Fruit fly (Drosophila melanogaster): ENCODE measurements around the gene Bin1.

DNA sequence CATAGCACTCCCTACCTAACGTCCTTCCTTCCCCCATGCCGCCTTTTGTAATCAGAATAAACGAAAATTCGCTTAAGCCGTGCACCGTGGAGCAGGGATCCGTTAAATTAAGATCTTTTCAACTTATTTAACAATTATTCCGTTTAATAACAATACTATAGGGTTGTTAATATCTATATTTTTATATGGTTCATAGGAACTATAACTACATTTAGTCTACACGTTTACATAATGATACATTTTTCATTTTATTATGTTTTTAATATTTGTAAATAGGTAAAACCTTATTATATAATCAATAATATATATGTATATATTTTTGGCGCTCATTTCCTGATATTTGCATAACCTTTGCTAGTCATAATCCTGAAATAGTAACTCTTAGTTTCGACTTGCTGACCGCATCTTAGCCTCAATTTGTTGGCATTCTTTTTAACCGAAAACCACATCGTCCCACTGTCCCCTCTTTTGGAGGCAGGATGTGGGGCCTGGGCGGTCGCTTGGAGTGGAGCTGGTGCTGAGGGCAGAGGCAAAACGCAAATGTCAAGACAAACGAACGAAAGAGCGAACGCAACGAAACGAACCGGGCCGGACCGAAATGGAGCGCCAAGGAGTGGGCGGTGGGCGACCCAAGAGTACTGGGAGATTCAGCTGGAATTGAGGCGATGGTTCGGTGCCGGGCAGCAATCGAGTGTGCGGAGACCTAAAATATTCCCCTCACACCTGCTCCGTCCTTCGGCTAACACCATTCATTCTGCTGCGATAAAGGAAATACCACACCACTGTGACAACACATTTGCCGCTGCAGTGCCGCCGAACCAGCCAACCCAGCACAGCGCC, 20.6 kb upstream of the Bin1 start:
- TF ChIP-seq CG14655 (GFP tag; optimal IDR thresholded peaks at IDR 0.05) (peak; percentile 83), gl (tag; optimal IDR thresholded peaks at IDR 0.05) (no peak)
